Fruit fly (Drosophila melanogaster) whole organism, embryonic: ENCODE data around the gene CG5921.

Source experiments
- Ada2b ChIP-seq: fragments of 200-800 bp; sonication (Bioruptor generic); IDR thresholded peaks from 2 replicates; pipeline ENCODE4 v1.3.6; 2022; ENCODE audit warnings: missing biosample characterization, missing genetic modification characterization
- Adf1 ChIP-seq: fragments of 200-800 bp; sonication (Bioruptor generic); IDR thresholded peaks from 2 replicates; pipeline ENCODE4 v1.3.6; 2022; ENCODE audit warnings: missing biosample characterization, missing genetic modification characterization
- Blimp-1 ChIP-seq: fragments of 200-800 bp; sonication (Bioruptor generic); optimal IDR thresholded peaks from 3 replicates; lab custom pipeline; 2018; ENCODE audit warnings: missing biosample characterization, missing genetic modification characterization, mild to moderate bottlenecking, moderate library complexity, missing genetic modification reagents
- CG12391 ChIP-seq: fragments of 200-800 bp; sonication (Bioruptor generic); optimal IDR thresholded peaks from 3 replicates; lab custom pipeline; 2018; ENCODE audit warnings: missing biosample characterization, mild to moderate bottlenecking, missing genetic modification characterization, moderate library complexity
- CG12942 ChIP-seq: fragments of 200-800 bp; sonication (Bioruptor generic); optimal IDR thresholded peaks from 3 replicates; lab custom pipeline; 2016; ENCODE audit warnings: missing biosample characterization, missing genetic modification characterization
- CG13424 ChIP-seq: fragments of 200-800 bp; sonication (Bioruptor generic); optimal IDR thresholded peaks from 2 replicates; lab custom pipeline; 2019; ENCODE audit warnings: missing biosample characterization, mild to moderate bottlenecking, missing genetic modification characterization, moderate library complexity
- CG1603 ChIP-seq: fragments of 200-800 bp; sonication (Bioruptor generic); optimal IDR thresholded peaks from 2 replicates; lab custom pipeline; 2019; ENCODE audit warnings: missing biosample characterization, mild to moderate bottlenecking, missing genetic modification characterization, moderate library complexity
- CG17361 ChIP-seq: fragments of 200-800 bp; sonication (Bioruptor generic); IDR thresholded peaks from 3 replicates; pipeline ENCODE4 v1.3.6; 2022; ENCODE audit warnings: missing biosample characterization, missing genetic modification characterization
- CG17612 ChIP-seq: fragments of 200-800 bp; sonication (Bioruptor generic); IDR thresholded peaks from 2 replicates; pipeline ENCODE4 v1.3.6; 2022; ENCODE audit warnings: missing biosample characterization, missing genetic modification characterization
- CG17802 ChIP-seq: fragments of 200-800 bp; sonication (Bioruptor generic); optimal IDR thresholded peaks from 2 replicates; lab custom pipeline; 2018; ENCODE audit warnings: missing biosample characterization, mild to moderate bottlenecking, missing genetic modification characterization, moderate library complexity
- CG18262 ChIP-seq: fragments of 200-800 bp; optimal IDR thresholded peaks from 3 replicates; lab custom pipeline; 2019; ENCODE audit warnings: missing biosample characterization, mild to moderate bottlenecking, missing genetic modification characterization, moderate library complexity
- CG30403 ChIP-seq: fragments of 200-800 bp; sonication (Bioruptor generic); optimal IDR thresholded peaks from 3 replicates; lab custom pipeline; 2016; ENCODE audit warnings: missing biosample characterization, missing genetic modification characterization
- CG32772 ChIP-seq: fragments of 200-800 bp; sonication (Bioruptor generic); IDR thresholded peaks from 2 replicates; pipeline ENCODE4 v1.3.6; 2022; ENCODE audit warnings: missing biosample characterization, missing genetic modification characterization
- CG33557 ChIP-seq: fragments of 200-800 bp; sonication (Bioruptor generic); optimal IDR thresholded peaks from 2 replicates; lab custom pipeline; 2019; ENCODE audit warnings: missing biosample characterization, mild to moderate bottlenecking, missing genetic modification characterization, moderate library complexity
- CG3995 ChIP-seq: fragments of 200-800 bp; sonication (Bioruptor generic); optimal IDR thresholded peaks from 3 replicates; lab custom pipeline; 2016; ENCODE audit warnings: missing biosample characterization, missing genetic modification characterization
- CG4424 ChIP-seq: fragments of 200-800 bp; sonication (Bioruptor generic); optimal IDR thresholded peaks from 3 replicates; lab custom pipeline; 2016; ENCODE audit warnings: missing biosample characterization, missing genetic modification characterization
- CG7556 ChIP-seq: fragments of 200-800 bp; sonication (Bioruptor generic); optimal IDR thresholded peaks from 2 replicates; lab custom pipeline; 2017; ENCODE audit warnings: missing biosample characterization, mild to moderate bottlenecking, missing genetic modification characterization
- CG7839 ChIP-seq: fragments of 200-800 bp; sonication (Bioruptor generic); optimal IDR thresholded peaks from 3 replicates; lab custom pipeline; 2018; ENCODE audit warnings: missing biosample characterization, mild to moderate bottlenecking, missing genetic modification characterization, moderate library complexity
- CG9437 ChIP-seq: fragments of 200-800 bp; sonication (Bioruptor generic); optimal IDR thresholded peaks from 2 replicates; lab custom pipeline; 2018; ENCODE audit warnings: missing biosample characterization, mild to moderate bottlenecking, missing genetic modification characterization
- CTCF ChIP-seq: fragments of 200-800 bp; sonication (Bioruptor generic); optimal IDR thresholded peaks from 2 replicates; lab custom pipeline; 2017; ENCODE audit warnings: missing biosample characterization, mild to moderate bottlenecking, missing genetic modification characterization, moderate library complexity
- D19A ChIP-seq: fragments of 200-800 bp; optimal IDR thresholded peaks from 3 replicates; lab custom pipeline; 2019; ENCODE audit warnings: missing biosample characterization, mild to moderate bottlenecking, missing genetic modification characterization, moderate library complexity
- D19B ChIP-seq: fragments of 200-800 bp; sonication (Bioruptor generic); optimal IDR thresholded peaks from 2 replicates; lab custom pipeline; 2017; ENCODE audit warnings: missing biosample characterization, mild to moderate bottlenecking, missing genetic modification characterization
- Eip74EF ChIP-seq, 2 experiments: fragments of 200-800 bp in 1 of 2; fragments of >200 bp in 1 of 2; sonication (Bioruptor generic) in 1 of 2; optimal IDR thresholded peaks; 2 replicates each; lab custom pipeline; 2017 to 2019; ENCODE audit warnings: missing biosample characterization in 2 of 2, missing genetic modification characterization in 2 of 2, mild to moderate bottlenecking in 1 of 2, moderate library complexity in 1 of 2
- Ets65A ChIP-seq: fragments of 200-800 bp; sonication (Bioruptor generic); peaks from one replicate; lab custom pipeline; 2016; ENCODE audit warnings: missing biosample characterization, missing genetic modification characterization
- Hand ChIP-seq: fragments of 200-800 bp; sonication (Bioruptor generic); optimal IDR thresholded peaks from 2 replicates; lab custom pipeline; 2017; ENCODE audit warnings: mild to moderate bottlenecking, missing biosample characterization, missing genetic modification reagents, missing genetic modification characterization
- Hr3 ChIP-seq: fragments of 200-800 bp; sonication (Bioruptor generic); optimal IDR thresholded peaks from 3 replicates; lab custom pipeline; 2016; ENCODE audit warnings: missing biosample characterization, missing genetic modification characterization
- Med ChIP-seq: fragments of 200-800 bp; sonication (Bioruptor generic); peaks from one replicate; lab custom pipeline; 2016; ENCODE audit warnings: missing biosample characterization, missing genetic modification characterization, mild to moderate bottlenecking, inconsistent platforms, moderate library complexity
- Meics ChIP-seq: fragments of 200-800 bp; sonication (Bioruptor generic); optimal IDR thresholded peaks from 2 replicates; lab custom pipeline; 2017; ENCODE audit warnings: missing biosample characterization, mild to moderate bottlenecking, missing genetic modification characterization
- Oaz ChIP-seq: fragments of 200-800 bp; sonication (Bioruptor generic); IDR thresholded peaks from 2 replicates; pipeline ENCODE4 v1.3.6; 2022; ENCODE audit warnings: missing biosample characterization, missing genetic modification characterization
- Stat92E ChIP-seq, 3 experiments: fragments of >200 bp in 2 of 3; fragments of 200-800 bp in 1 of 3; sonication (Bioruptor generic) in 1 of 3; optimal IDR thresholded peaks; 2 replicates each; lab custom pipeline; 2017 to 2019; ENCODE audit warnings: missing biosample characterization in 3 of 3, missing genetic modification characterization in 3 of 3, mild to moderate bottlenecking in 1 of 3, moderate library complexity in 1 of 3
- br ChIP-seq: fragments of >200 bp; optimal IDR thresholded peaks from 2 replicates; lab custom pipeline; 2017
- bsh ChIP-seq, 2 experiments: fragments of 200-800 bp; sonication (Bioruptor generic); optimal IDR thresholded peaks; 2 replicates each; lab custom pipeline; 2017 to 2018; ENCODE audit warnings: mild to moderate bottlenecking in 2 of 2, missing biosample characterization in 2 of 2, missing genetic modification characterization in 2 of 2, moderate library complexity in 1 of 2
- ci ChIP-seq: fragments of 200-800 bp; sonication (Bioruptor generic); IDR thresholded peaks from 3 replicates; pipeline ENCODE4 v1.3.6; 2022; ENCODE audit warnings: missing biosample characterization, missing genetic modification characterization
- dan ChIP-seq: fragments of 200-800 bp; sonication (Bioruptor generic); IDR thresholded peaks from 2 replicates; pipeline ENCODE4 v1.3.6; 2022; ENCODE audit warnings: missing biosample characterization, missing genetic modification characterization
- dm ChIP-seq: fragments of 200-800 bp; sonication (Bioruptor generic); optimal IDR thresholded peaks from 3 replicates; lab custom pipeline; 2016; ENCODE audit warnings: missing biosample characterization, missing genetic modification characterization
- dmrt99B ChIP-seq: fragments of 200-800 bp; sonication (Bioruptor generic); optimal IDR thresholded peaks from 2 replicates; lab custom pipeline; 2018; ENCODE audit warnings: missing biosample characterization, mild to moderate bottlenecking, missing genetic modification characterization, moderate library complexity
- dysf ChIP-seq: fragments of 200-800 bp; sonication (Bioruptor generic); IDR thresholded peaks from 3 replicates; pipeline ENCODE4 v1.3.6; 2022; ENCODE audit warnings: missing biosample characterization, missing genetic modification characterization
- gem ChIP-seq: fragments of 200-800 bp; sonication (Bioruptor generic); optimal IDR thresholded peaks from 2 replicates; lab custom pipeline; 2019; ENCODE audit warnings: missing biosample characterization, mild to moderate bottlenecking, missing genetic modification characterization, moderate library complexity
- ham ChIP-seq: fragments of 200-800 bp; sonication (Bioruptor generic); IDR thresholded peaks from 2 replicates; pipeline ENCODE4 v1.3.6; 2022; ENCODE audit warnings: missing biosample characterization, missing genetic modification characterization
- jumu ChIP-seq: fragments of 200-800 bp; sonication (Bioruptor generic); optimal IDR thresholded peaks from 3 replicates; lab custom pipeline; 2016; ENCODE audit warnings: missing biosample characterization, missing genetic modification characterization
- luna ChIP-seq: fragments of 200-800 bp; sonication (Bioruptor generic); optimal IDR thresholded peaks from 2 replicates; lab custom pipeline; 2016; ENCODE audit warnings: missing biosample characterization, missing genetic modification characterization
- mirr ChIP-seq: fragments of 200-800 bp; sonication (Bioruptor generic); optimal IDR thresholded peaks from 3 replicates; lab custom pipeline; 2018; ENCODE audit warnings: missing biosample characterization, mild to moderate bottlenecking, missing genetic modification characterization
- onecut ChIP-seq: fragments of 200-800 bp; sonication (Bioruptor generic); IDR thresholded peaks from 2 replicates; pipeline ENCODE4 v1.3.6; 2022; ENCODE audit warnings: missing biosample characterization, missing genetic modification characterization
- otp ChIP-seq: fragments of 200-800 bp; sonication (Bioruptor generic); IDR thresholded peaks from 3 replicates; pipeline ENCODE4, ENCODE4 v1.3.6; 2022; ENCODE audit warnings: missing biosample characterization, missing genetic modification characterization
- salm ChIP-seq: fragments of 200-800 bp; sonication (Bioruptor generic); optimal IDR thresholded peaks from 2 replicates; lab custom pipeline; 2018; ENCODE audit warnings: missing biosample characterization, mild to moderate bottlenecking, missing genetic modification characterization
- scrt ChIP-seq: fragments of 200-800 bp; sonication (Bioruptor generic); optimal IDR thresholded peaks from 2 replicates; lab custom pipeline; 2018; ENCODE audit warnings: missing biosample characterization, mild to moderate bottlenecking, missing genetic modification characterization, moderate library complexity
- sens ChIP-seq: fragments of 200-800 bp; sonication (Bioruptor generic); peaks from one replicate; lab custom pipeline; 2016; ENCODE audit warnings: missing biosample characterization, missing genetic modification characterization
- sim ChIP-seq: fragments of 200-800 bp; sonication (Bioruptor generic); IDR thresholded peaks from 2 replicates; pipeline ENCODE4 v1.3.6; 2022; ENCODE audit warnings: missing biosample characterization, missing genetic modification characterization
- slbo ChIP-seq: fragments of 200-800 bp; sonication (Bioruptor generic); IDR thresholded peaks from 2 replicates; pipeline ENCODE4 v1.3.6; 2022; ENCODE audit warnings: missing biosample characterization, missing genetic modification characterization
- tio ChIP-seq: fragments of 200-800 bp; sonication (Bioruptor generic); optimal IDR thresholded peaks from 2 replicates; lab custom pipeline; 2017; ENCODE audit warnings: missing biosample characterization, missing genetic modification characterization, inconsistent platforms
- unpg ChIP-seq: fragments of 200-800 bp; sonication (Bioruptor generic); optimal IDR thresholded peaks from 3 replicates; lab custom pipeline; 2018; ENCODE audit warnings: missing biosample characterization, mild to moderate bottlenecking, missing genetic modification characterization, moderate library complexity
- vfl ChIP-seq: fragments of 200-800 bp; sonication (Bioruptor generic); optimal IDR thresholded peaks from 2 replicates; lab custom pipeline; 2016; ENCODE audit warnings: missing biosample characterization, missing genetic modification characterization

CG5921 gene

DNA sequence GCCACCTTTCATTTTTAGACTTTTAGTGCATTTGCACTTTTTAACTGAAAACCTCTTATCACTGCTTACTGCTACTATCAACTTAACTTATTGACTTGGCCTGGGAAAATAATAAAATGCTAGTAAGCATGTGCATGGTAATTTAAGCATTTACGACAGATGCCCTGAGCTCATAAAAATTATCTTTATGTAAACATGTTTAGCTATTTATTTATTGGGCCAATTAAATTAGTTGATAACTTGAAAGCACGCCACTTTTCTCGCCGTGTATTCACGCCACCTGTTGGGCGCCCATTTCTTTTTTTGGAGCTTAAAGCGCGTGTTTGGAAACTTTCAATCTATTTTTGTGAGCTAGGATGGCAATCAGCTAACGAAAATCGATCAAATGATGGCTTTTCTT is 41.6 kb downstream of the CG5921 start:
- TF ChIP-seq Med (GFP tag; lab: Kevin White, UChicago) (peak; percentile 78), dysf (peak; percentile 47; the same call in 1 of the 3 replicates), CG18262 (tag; lab: Kevin White, UChicago) (peak; percentile 21), Blimp-1 (GFP tag; lab: Kevin White, UChicago) (peak; percentile 5), bsh (GFP tag; optimal IDR thresholded peaks at IDR 0.05; lab: Kevin White, UChicago) (peak in 1 of 2 experiments; percentile 18), sens (GFP tag; lab: Kevin White, UChicago) (peak; percentile 74), Stat92E (GFP tag; optimal IDR thresholded peaks at IDR 0.05; lab: Kevin White, UChicago) (no peak), Eip74EF (GFP tag; optimal IDR thresholded peaks at IDR 0.05; lab: Kevin White, UChicago) (peak in 1 of 2 experiments; percentile 7), dm (GFP tag; lab: Kevin White, UChicago) (no peak), D19B (GFP tag; lab: Kevin White, UChicago) (no peak), unpg (GFP tag; lab: Kevin White, UChicago) (peak; percentile 23), CG9437 (peak; percentile 23), ci (GFP tag; lab: Robert Waterston, UW) (0 out of 3 replicates have a peak, but pooled peaks have one; percentile 34), CG17612 (GFP tag; lab: Robert Waterston, UW) (no peak), Oaz (GFP tag; lab: Robert Waterston, UW) (no peak), jumu (GFP tag; lab: Kevin White, UChicago) (no peak), CG4424 (GFP tag; lab: Kevin White, UChicago) (peak; percentile 17), CG17361 (GFP tag; lab: Robert Waterston, UW) (peak; percentile 51; the same call in 2 of the 3 replicates), CG12391 (peak; percentile 11), CG3995 (GFP tag; lab: Kevin White, UChicago) (no peak), CG7556 (GFP tag; lab: Kevin White, UChicago) (peak; percentile 27), Ada2b (GFP tag; lab: Robert Waterston, UW) (no peak), CG7839 (tag; lab: Kevin White, UChicago) (peak; percentile 55), CG32772 (GFP tag; lab: Robert Waterston, UW) (no peak), Hr3 (GFP tag; lab: Kevin White, UChicago) (peak; percentile 3), Adf1 (no peak), Hand (GFP tag; lab: Kevin White, UChicago) (peak; percentile 19), dan (no peak), slbo (GFP tag; lab: Robert Waterston, UW) (peak; percentile 21; the same call in 1 of the 2 replicates), otp (0 out of 3 replicates have a peak, but pooled peaks have one; percentile 22), CG30403 (GFP tag; lab: Kevin White, UChicago) (peak; percentile 31), CG33557 (GFP tag; lab: Kevin White, UChicago) (no peak), CG12942 (GFP tag; lab: Kevin White, UChicago) (no peak), salm (tag; lab: Kevin White, UChicago) (peak; percentile 19), dmrt99B (tag; lab: Kevin White, UChicago) (peak; percentile 49), Meics (GFP tag; lab: Kevin White, UChicago) (peak; percentile 25), onecut (GFP tag; lab: Robert Waterston, UW) (0 out of 2 replicates have a peak, but pooled peaks have one; percentile 12), vfl (peak; percentile 16), scrt (GFP tag; lab: Kevin White, UChicago) (peak; percentile 57), CG1603 (peak; percentile 16), CTCF (peak; percentile 61), sim (GFP tag; lab: Robert Waterston, UW) (no peak), Ets65A (GFP tag; lab: Kevin White, UChicago) (no peak), CG13424 (tag; lab: Kevin White, UChicago) (peak; percentile 23), luna (GFP tag; lab: Kevin White, UChicago) (no peak), br (no peak), D19A (tag; lab: Kevin White, UChicago) (no peak), tio (GFP tag; lab: Kevin White, UChicago) (peak; percentile 19), mirr (GFP tag; lab: Kevin White, UChicago) (no peak), CG17802 (tag; lab: Kevin White, UChicago) (no peak), gem (peak; percentile 51), ham (GFP tag; lab: Robert Waterston, UW) (no peak)
